Worm (Caenorhabditis elegans): Measurements from ENCODE around the gene M04C3.2.

M04C3.2 gene

ce11 chrV:19430351-19430913 is 18.3 kb downstream of the M04C3.2 start (continued):
- no peak for TF ChIP-seq unc-130 (GFP tag; optimal IDR thresholded peaks at IDR 0.05)
- no peak for TF ChIP-seq lin-40 (tag; optimal IDR thresholded peaks at IDR 0.05)
- TF ChIP-seq gei-17 (GFP tag; optimal IDR thresholded peaks at IDR 0.05), result no peak
- TF ChIP-seq lin-54 (GFP tag; optimal IDR thresholded peaks at IDR 0.05), result no peak
- no peak; the same call in 1 of the 2 replicates for TF ChIP-seq zfh-2 (GFP tag; conservative IDR thresholded peaks at IDR 0.05)
- no peak for TF ChIP-seq rcor-1 (GFP tag; IDR thresholded peaks at IDR 0.05)
- TF ChIP-seq ama-1 (optimal IDR thresholded peaks at IDR 0.05), result no peak
- TF ChIP-seq ama-1 (GFP tag; optimal IDR thresholded peaks at IDR 0.05), result no peak
- TF ChIP-seq F55B11.4 (tag; optimal IDR thresholded peaks at IDR 0.05; ENCODE audit: borderline replicate concordance, insufficient read depth), result no peak
- TF ChIP-seq lin-26 (GFP tag; IDR thresholded peaks at IDR 0.05), result 0 out of 2 replicates have a peak, but pooled peaks have one; percentile 44
- no peak for TF ChIP-seq dpl-1 (GFP tag; optimal IDR thresholded peaks at IDR 0.05)
- TF ChIP-seq F22D6.2 (tag; optimal IDR thresholded peaks at IDR 0.05), result no peak
- no peak for TF ChIP-seq pbrm-1 (GFP tag; IDR thresholded peaks at IDR 0.05)
- no peak for TF ChIP-seq attf-5 (GFP tag; optimal IDR thresholded peaks at IDR 0.05)
- TF ChIP-seq F10E7.11 (tag; optimal IDR thresholded peaks at IDR 0.05), result no peak
- no peak for TF ChIP-seq hmg-20 (GFP tag; IDR thresholded peaks at IDR 0.05)
- TF ChIP-seq dox-1 (GFP tag; IDR thresholded peaks at IDR 0.05), result 0 out of 2 replicates have a peak, but pooled peaks have one; percentile 39
- TF ChIP-seq ceh-40 (GFP tag; IDR thresholded peaks at IDR 0.05), result no peak
- no peak for TF ChIP-seq attf-6 (GFP tag; IDR thresholded peaks at IDR 0.05)
- no peak for TF ChIP-seq B0336.3 (GFP tag; IDR thresholded peaks at IDR 0.05)
- no peak for TF ChIP-seq ets-4 (GFP tag; optimal IDR thresholded peaks at IDR 0.05)
- TF ChIP-seq rpc-1 (optimal IDR thresholded peaks at IDR 0.05), result no peak
- no peak for TF ChIP-seq rpc-1 (tag; optimal IDR thresholded peaks at IDR 0.05)
- peak; percentile 28; the same call in 1 of the 2 replicates for TF ChIP-seq hmg-1.2 (GFP tag; IDR thresholded peaks at IDR 0.05)
- TF ChIP-seq ceh-27 (GFP tag; optimal IDR thresholded peaks at IDR 0.05), result no peak
- TF ChIP-seq akir-1 (GFP tag; optimal IDR thresholded peaks at IDR 0.05), result no peak
- no peak for TF ChIP-seq F49E8.2 (tag; optimal IDR thresholded peaks at IDR 0.05; ENCODE audit: insufficient read depth)
- no peak for TF ChIP-seq ztf-18 (tag; optimal IDR thresholded peaks at IDR 0.05)
- TF ChIP-seq mxl-1 (tag; optimal IDR thresholded peaks at IDR 0.05), result no peak

DNA sequence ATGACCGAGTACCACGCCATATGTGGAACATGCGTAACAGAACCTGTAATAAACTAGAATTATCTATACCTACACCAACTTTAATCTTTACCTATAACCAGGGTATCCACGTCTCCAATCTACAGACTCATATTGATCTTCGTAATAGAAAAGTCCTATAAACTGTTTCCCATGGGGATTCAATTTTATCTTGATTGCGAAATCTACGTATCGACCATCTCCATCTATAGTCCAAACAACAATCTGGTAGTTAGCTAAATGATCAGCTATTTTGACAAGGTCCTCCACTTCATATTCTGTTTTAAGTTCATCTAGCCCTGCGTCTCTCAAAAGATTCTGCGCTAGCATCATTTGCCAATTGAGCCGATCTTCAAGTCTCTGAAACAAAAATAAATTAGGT is 19.1 kb downstream of the M04C3.2 start:
- TF ChIP-seq dpff-1 (tag; optimal IDR thresholded peaks at IDR 0.05), result no peak
- no peak for TF ChIP-seq T26A5.8 (tag; optimal IDR thresholded peaks at IDR 0.05)
- no peak for TF ChIP-seq ceh-100 (GFP tag; IDR thresholded peaks at IDR 0.05)
- no peak for TF ChIP-seq ama-1 (optimal IDR thresholded peaks at IDR 0.05)
- no peak for TF ChIP-seq ama-1 (GFP tag; optimal IDR thresholded peaks at IDR 0.05)
- no peak for TF ChIP-seq pha-4 (tag; optimal IDR thresholded peaks at IDR 0.05)
- no peak for TF ChIP-seq F33H1.4 (GFP tag; IDR thresholded peaks at IDR 0.05)
- TF ChIP-seq tbp1 (GFP tag; optimal IDR thresholded peaks at IDR 0.05), result no peak
- no peak for TF ChIP-seq tbx-9 (tag; optimal IDR thresholded peaks at IDR 0.05; ENCODE audit: borderline replicate concordance)
- no peak for TF ChIP-seq pbrm-1 (GFP tag; IDR thresholded peaks at IDR 0.05)
- TF ChIP-seq hmg-20 (GFP tag; IDR thresholded peaks at IDR 0.05), result no peak
- TF ChIP-seq let-607 (tag; optimal IDR thresholded peaks at IDR 0.05), result no peak
- no peak for TF ChIP-seq lin-26 (GFP tag; IDR thresholded peaks at IDR 0.05)
- no peak for TF ChIP-seq lin-54 (GFP tag; optimal IDR thresholded peaks at IDR 0.05)
- no peak for TF ChIP-seq ceh-79 (tag; optimal IDR thresholded peaks at IDR 0.05)

ce11 chrV:19428936-19429335 is 19.8 kb downstream of the M04C3.2 start:
- no peak for TF ChIP-seq lir-1 (GFP tag; conservative IDR thresholded peaks at IDR 0.05)
- TF ChIP-seq snpc-1.3 (tag; optimal IDR thresholded peaks at IDR 0.05; ENCODE audit: insufficient read depth), result no peak

Data from whole organism, young adult.